Fruit fly (Drosophila melanogaster) whole organism, larva: ENCODE measurements around the gene Enoph.
A peak's percentile ranks its signal among the peaks of the same experiment; 100 is the strongest.

ENCODE experiments used
- noc ChIP-seq: fragments of 200-800 bp; sonication (Bioruptor generic); optimal IDR thresholded peaks from 3 replicates; lab custom pipeline; 2019; ENCODE audit warnings: missing biosample characterization, mild to moderate bottlenecking, missing genetic modification characterization, moderate library complexity

Enoph gene

dm6 chr3R:5282755-5283359 lies 26.4 kb upstream of the Enoph start:
- TF ChIP-seq noc, result no peak

dm6 chr3R:5281094-5281493 lies 24.6 kb upstream of the Enoph start:
- TF ChIP-seq noc, result no peak

dm6 chr3R:5280380-5280779 lies 23.9 kb upstream of the Enoph start:
- no peak for TF ChIP-seq noc

- TF ChIP-seq noc, result no peak
Observed at dm6 chr3R:5279609-5280164, 23.2 kb upstream of the Enoph start.

- TF ChIP-seq noc, result peak; percentile 41
Observed at dm6 chr3R:5278627-5279026, 22.1 kb upstream of the Enoph start.

- TF ChIP-seq noc, result no peak
Observed at dm6 chr3R:5277735-5278134, 21.3 kb upstream of the Enoph start, which contains the start of gene CG31538. Gene CG31538, minus strand, starts transcription at chr3R:5277835.

dm6 chr3R:5270806-5271205 lies 14.3 kb upstream of the Enoph start:
- no peak for TF ChIP-seq noc

- no peak for TF ChIP-seq noc
Observed at dm6 chr3R:5268495-5268894, 12.0 kb upstream of the Enoph start.

dm6 chr3R:5266282-5266681 lies 9.8 kb upstream of the Enoph start:
- TF ChIP-seq noc, result no peak

- peak; percentile 72 for TF ChIP-seq noc
Observed at dm6 chr3R:5264251-5265098, 8.0 kb upstream of the Enoph start.

- no peak for TF ChIP-seq noc
Observed at dm6 chr3R:5263311-5264250, 7.1 kb upstream of the Enoph start.

- TF ChIP-seq noc, result no peak
Observed at dm6 chr3R:5262592-5262991, 6.1 kb upstream of the Enoph start, which contains the start of gene Tim17a2. Gene Tim17a2, minus strand, starts transcription at chr3R:5262692.

dm6 chr3R:5261996-5262535 lies 5.6 kb upstream of the Enoph start:
- TF ChIP-seq noc, result no peak

dm6 chr3R:5261262-5261661 lies 4.8 kb upstream of the Enoph start:
- no peak for TF ChIP-seq noc

dm6 chr3R:5257147-5257487 lies 636 bp upstream of the Enoph start:
- no peak for TF ChIP-seq noc

- no peak for TF ChIP-seq noc
Observed at dm6 chr3R:5252853-5253252, 3.6 kb downstream of the Enoph start, which contains the start of gene CG1113. Gene CG1113, plus strand, starts transcription at chr3R:5253153.
